Fruit fly (Drosophila melanogaster) whole organism, pupa: ENCODE measurements around the gene Notum.

Source experiments
- CG12605 ChIP-seq: fragments of 200-800 bp; sonication (Bioruptor generic); IDR thresholded peaks from 2 replicates; pipeline ENCODE4 v1.3.6; 2022; ENCODE audit warnings: missing biosample characterization, missing genetic modification characterization
- CG13204 ChIP-seq: fragments of 200-800 bp; sonication (Bioruptor generic); optimal IDR thresholded peaks from 2 replicates; lab custom pipeline; 2018; ENCODE audit warnings: missing biosample characterization, mild to moderate bottlenecking, missing genetic modification characterization, moderate library complexity
- CG14655 ChIP-seq: fragments of 200-800 bp; sonication (Bioruptor generic); optimal IDR thresholded peaks from 3 replicates; lab custom pipeline; 2017; ENCODE audit warnings: mild to moderate bottlenecking, missing biosample characterization, missing genetic modification reagents, missing genetic modification characterization
- CG15710 ChIP-seq: fragments of 200-800 bp; sonication (Bioruptor generic); optimal IDR thresholded peaks from 2 replicates; lab custom pipeline; 2018; ENCODE audit warnings: missing biosample characterization, mild to moderate bottlenecking, missing genetic modification characterization, moderate library complexity
- CG17806 ChIP-seq: fragments of 200-800 bp; sonication (Bioruptor generic); optimal IDR thresholded peaks from 2 replicates; lab custom pipeline; 2018; ENCODE audit warnings: missing biosample characterization, mild to moderate bottlenecking, missing genetic modification characterization, moderate library complexity
- CG32121 ChIP-seq: fragments of 200-800 bp; sonication (Bioruptor generic); IDR thresholded peaks from 2 replicates; pipeline ENCODE4 v1.3.6; 2022; ENCODE audit warnings: missing biosample characterization, missing genetic modification characterization
- D1 ChIP-seq: fragments of 200-800 bp; sonication (Bioruptor generic); optimal IDR thresholded peaks from 2 replicates; lab custom pipeline; 2018; ENCODE audit warnings: missing biosample characterization, mild to moderate bottlenecking, missing genetic modification characterization, moderate library complexity
- EcR ChIP-seq: fragments of 200-800 bp; sonication (Bioruptor generic); optimal IDR thresholded peaks from 3 replicates; lab custom pipeline; 2019; ENCODE audit warnings: missing biosample characterization, missing genetic modification characterization, mild to moderate bottlenecking, moderate library complexity, missing genetic modification reagents
- Pif1A ChIP-seq: fragments of 200-800 bp; sonication (Bioruptor generic); optimal IDR thresholded peaks from 3 replicates; lab custom pipeline; 2016; ENCODE audit warnings: missing biosample characterization, missing genetic modification characterization
- Pif1B ChIP-seq: fragments of 200-800 bp; sonication (Bioruptor generic); optimal IDR thresholded peaks from 3 replicates; lab custom pipeline; 2016; ENCODE audit warnings: missing biosample characterization, missing genetic modification characterization
- gl ChIP-seq: fragments of 200-800 bp; sonication (Bioruptor generic); optimal IDR thresholded peaks from 2 replicates; lab custom pipeline; 2018; ENCODE audit warnings: missing biosample characterization, mild to moderate bottlenecking, missing genetic modification characterization
- rn ChIP-seq: fragments of 200-800 bp; sonication (Bioruptor generic); IDR thresholded peaks from 2 replicates; pipeline ENCODE4 v1.3.6; 2022; ENCODE audit warnings: missing biosample characterization, missing genetic modification characterization

dm6 chr3L:16010176-16010575, 13.1 kb upstream of the Notum start:
- no peak for TF ChIP-seq CG13204 (GFP tag; lab: Kevin White, UChicago)
- TF ChIP-seq CG15710 (tag; lab: Kevin White, UChicago) = no peak
- no peak for TF ChIP-seq D1
- TF ChIP-seq CG14655 (GFP tag; lab: Kevin White, UChicago) = no peak
- TF ChIP-seq CG12605 (GFP tag; lab: Robert Waterston, UW) = no peak
- TF ChIP-seq Pif1A (GFP tag; lab: Kevin White, UChicago) = no peak
- TF ChIP-seq Pif1B (GFP tag; lab: Kevin White, UChicago) = no peak
- no peak for TF ChIP-seq gl (tag; lab: Kevin White, UChicago)
- TF ChIP-seq rn = no peak
- no peak for TF ChIP-seq EcR
- no peak for TF ChIP-seq CG17806 (tag; lab: Kevin White, UChicago)
- no peak for TF ChIP-seq CG32121 (GFP tag; lab: Robert Waterston, UW)
